Fruit fly (Drosophila melanogaster) whole organism, wandering third instar larva: ENCODE measurements around the gene fred.

ENCODE experiments used
- Abd-B ChIP-seq: fragments of >200 bp; optimal IDR thresholded peaks from 2 replicates; lab custom pipeline; 2017; ENCODE audit warnings: missing biosample characterization, missing genetic modification characterization
- CG32264 ChIP-seq: fragments of 200-800 bp; sonication (Bioruptor generic); optimal IDR thresholded peaks from 2 replicates; lab custom pipeline; 2016; ENCODE audit warnings: missing biosample characterization, missing genetic modification characterization
- CG9705 ChIP-seq: fragments of 200-800 bp; sonication (Bioruptor generic); optimal IDR thresholded peaks from 2 replicates; lab custom pipeline; 2018; ENCODE audit warnings: missing biosample characterization, mild to moderate bottlenecking, missing genetic modification characterization
- CrebA ChIP-seq: fragments of 200-800 bp; sonication (Bioruptor generic); optimal IDR thresholded peaks from 2 replicates; lab custom pipeline; 2016; ENCODE audit warnings: missing biosample characterization, mild to moderate bottlenecking, missing genetic modification characterization, borderline replicate concordance
- Dfd ChIP-seq: fragments of >200 bp; optimal IDR thresholded peaks from 2 replicates; lab custom pipeline; 2017; ENCODE audit warnings: missing biosample characterization, missing genetic modification characterization
- Dif ChIP-seq: fragments of 200-275, 200-300 bp; sonication (Bioruptor generic); optimal IDR thresholded peaks from 2 replicates; lab custom pipeline; 2018; ENCODE audit warnings: missing biosample characterization, missing genetic modification characterization; ENCODE audit not compliant: partially characterized antibody
- GATAd ChIP-seq: sonication (Bioruptor generic); optimal IDR thresholded peaks from 2 replicates; lab custom pipeline; 2016; ENCODE audit warnings: missing biosample characterization, missing genetic modification characterization
- HLH106 ChIP-seq: fragments of 200-800 bp; optimal IDR thresholded peaks from 3 replicates; lab custom pipeline; 2019; ENCODE audit warnings: missing biosample characterization, mild to moderate bottlenecking, missing genetic modification characterization, moderate library complexity
- Hnf4 ChIP-seq: fragments of 200-800 bp; sonication (Bioruptor generic); optimal IDR thresholded peaks from 2 replicates; lab custom pipeline; 2016; ENCODE audit warnings: missing biosample characterization, mild to moderate bottlenecking, missing genetic modification characterization
- Hr78 ChIP-seq: fragments of >200 bp; optimal IDR thresholded peaks from 2 replicates; lab custom pipeline; 2017; ENCODE audit warnings: missing biosample characterization, missing genetic modification characterization
- Hr83 ChIP-seq: fragments of 200-300 bp; sonication (Bioruptor generic); optimal IDR thresholded peaks from 2 replicates; lab custom pipeline; 2016; ENCODE audit warnings: missing biosample characterization, mild to moderate bottlenecking, missing genetic modification characterization, moderate library complexity; ENCODE audit not compliant: poor library complexity, severe bottlenecking
- Jra ChIP-seq: sonication (Bioruptor generic); optimal IDR thresholded peaks from 2 replicates; lab custom pipeline; 2016; ENCODE audit warnings: missing biosample characterization, missing genetic modification characterization
- Mio ChIP-seq: sonication (Bioruptor generic); optimal IDR thresholded peaks from 2 replicates; lab custom pipeline; 2016; ENCODE audit warnings: missing biosample characterization, missing genetic modification characterization
- N ChIP-seq: fragments of >200 bp; optimal IDR thresholded peaks from 2 replicates; lab custom pipeline; 2018; ENCODE audit warnings: missing biosample characterization, missing external identifiers, missing genetic modification characterization
- OdsH ChIP-seq: fragments of 200-800 bp; sonication (Bioruptor generic); optimal IDR thresholded peaks from 2 replicates; lab custom pipeline; 2016; ENCODE audit warnings: missing biosample characterization, mild to moderate bottlenecking, missing genetic modification characterization
- Rel ChIP-seq, 2 experiments: fragments of 200-800 bp; sonication (Bioruptor generic) in 1 of 2; optimal IDR thresholded peaks; 2 replicates in 1 of 2; 3 replicates in 1 of 2; lab custom pipeline; 2016 to 2019; ENCODE audit warnings: mild to moderate bottlenecking in 2 of 2, missing biosample characterization in 2 of 2, missing genetic modification characterization in 2 of 2, moderate library complexity in 1 of 2
- Sp1 ChIP-seq: fragments of 200-800 bp; sonication (Bioruptor generic); optimal IDR thresholded peaks from 3 replicates; lab custom pipeline; 2019; ENCODE audit warnings: missing biosample characterization, mild to moderate bottlenecking, missing genetic modification characterization, moderate library complexity
- Vsx2 ChIP-seq: fragments of 200-300, 225-300 bp; sonication (Bioruptor generic); optimal IDR thresholded peaks from 2 replicates; lab custom pipeline; 2018; ENCODE audit warnings: missing biosample characterization, missing genetic modification characterization; ENCODE audit not compliant: partially characterized antibody
- br ChIP-seq: fragments of 200-800 bp; sonication (Bioruptor generic); optimal IDR thresholded peaks from 2 replicates; lab custom pipeline; 2016; ENCODE audit warnings: missing biosample characterization, missing genetic modification characterization
- brk ChIP-seq: fragments of 200-800 bp; sonication (Bioruptor generic); optimal IDR thresholded peaks from 2 replicates; lab custom pipeline; 2016; ENCODE audit warnings: missing biosample characterization, mild to moderate bottlenecking, missing genetic modification characterization
- dl ChIP-seq, 2 experiments: fragments of 175-275, 200-275 bp in 1 of 2; fragments of 200-275 bp in 1 of 2; sonication (Bioruptor generic); optimal IDR thresholded peaks; lab custom pipeline; 2018; ENCODE audit warnings: mild to moderate bottlenecking in 2 of 2, missing biosample characterization in 2 of 2, missing genetic modification characterization in 2 of 2, moderate library complexity in 2 of 2; ENCODE audit not compliant: partially characterized antibody in 2 of 2, insufficient read depth in 1 of 2
- dmrt93B ChIP-seq: fragments of 200-800 bp; sonication (Bioruptor generic); optimal IDR thresholded peaks from 2 replicates; lab custom pipeline; 2018; ENCODE audit warnings: missing biosample characterization, mild to moderate bottlenecking, missing genetic modification characterization
- dsf ChIP-seq: sonication (Bioruptor generic); optimal IDR thresholded peaks from 2 replicates; lab custom pipeline; 2016; ENCODE audit warnings: missing biosample characterization, missing genetic modification characterization, borderline replicate concordance
- ey ChIP-seq: fragments of 200-800 bp; sonication (Bioruptor generic); optimal IDR thresholded peaks from 2 replicates; lab custom pipeline; 2016; ENCODE audit warnings: missing biosample characterization, missing genetic modification characterization
- foxo ChIP-seq, 2 experiments: fragments of 200-800 bp; sonication (Bioruptor generic); optimal IDR thresholded peaks; 2 replicates in 1 of 2; 3 replicates in 1 of 2; lab custom pipeline; 2016 to 2017; ENCODE audit warnings: missing biosample characterization in 2 of 2, missing genetic modification characterization in 2 of 2
- fru ChIP-seq: fragments of 200-800 bp; sonication (Bioruptor generic); optimal IDR thresholded peaks from 3 replicates; lab custom pipeline; 2016; ENCODE audit warnings: missing biosample characterization, mild to moderate bottlenecking, missing genetic modification characterization
- h ChIP-seq: fragments of 200-800 bp; sonication (Bioruptor generic); optimal IDR thresholded peaks from 3 replicates; lab custom pipeline; 2016; ENCODE audit warnings: missing biosample characterization, mild to moderate bottlenecking, missing genetic modification characterization
- jim ChIP-seq: fragments of 175-275, 200-325 bp; sonication (Bioruptor generic); optimal IDR thresholded peaks from 2 replicates; lab custom pipeline; 2016; ENCODE audit warnings: missing biosample characterization, mild to moderate bottlenecking, missing genetic modification characterization
- lola ChIP-seq: fragments of >200 bp; optimal IDR thresholded peaks from 2 replicates; lab custom pipeline; 2017; ENCODE audit warnings: missing biosample characterization, missing genetic modification characterization
- pan ChIP-seq: fragments of >200 bp; optimal IDR thresholded peaks from 2 replicates; lab custom pipeline; 2017
- psq ChIP-seq: fragments of 200-800 bp; sonication (Bioruptor generic); optimal IDR thresholded peaks from 3 replicates; lab custom pipeline; 2017; ENCODE audit warnings: missing biosample characterization, mild to moderate bottlenecking, missing genetic modification characterization, moderate library complexity
- rgr ChIP-seq: fragments of 200-800 bp; sonication (Bioruptor generic); optimal IDR thresholded peaks from 3 replicates; lab custom pipeline; 2016; ENCODE audit warnings: missing biosample characterization, mild to moderate bottlenecking, missing genetic modification characterization
- sage ChIP-seq: fragments of 200-800 bp; sonication (Bioruptor generic); optimal IDR thresholded peaks from 2 replicates; lab custom pipeline; 2016; ENCODE audit warnings: missing biosample characterization, mild to moderate bottlenecking, missing genetic modification characterization
- sv ChIP-seq: fragments of 200-800 bp; sonication (Bioruptor generic); optimal IDR thresholded peaks from 3 replicates; lab custom pipeline; 2016; ENCODE audit warnings: missing biosample characterization, missing genetic modification characterization
- tai ChIP-seq: sonication (Bioruptor generic); optimal IDR thresholded peaks from 2 replicates; lab custom pipeline; 2016; ENCODE audit warnings: missing biosample characterization, missing genetic modification characterization
- usp ChIP-seq: fragments of >200 bp; optimal IDR thresholded peaks from 2 replicates; lab custom pipeline; 2017; ENCODE audit warnings: missing biosample characterization, missing genetic modification characterization
- woc ChIP-seq: sonication (Bioruptor generic); optimal IDR thresholded peaks from 2 replicates; lab custom pipeline; 2016; ENCODE audit warnings: missing biosample characterization, mild to moderate bottlenecking, missing genetic modification characterization

fred gene

dm6 chr2L:3888754-3889603 lies 102.5 kb downstream of the fred start:
- TF ChIP-seq dl (GFP tag; optimal IDR thresholded peaks at IDR 0.05; lab: Kevin White, UChicago; ENCODE audit: insufficient read depth in 1 of 2, partially characterized antibody in 2 of 2) (peak in 1 of 2 experiments; percentile 31), ey (GFP tag; lab: Kevin White, UChicago) (peak; percentile 34), Hnf4 (GFP tag; lab: Kevin White, UChicago) (peak; percentile 6), jim (no peak), CG9705 (GFP tag; lab: Kevin White, UChicago) (peak; percentile 47), Sp1 (GFP tag; lab: Kevin White, UChicago) (peak; percentile 84), psq (GFP tag; lab: Kevin White, UChicago) (peak; percentile 80), Mio (GFP tag; lab: Kevin White, UChicago) (no peak), br (GFP tag; lab: Kevin White, UChicago) (peak; percentile 18), Hr78 (GFP tag; lab: Kevin White, UChicago) (no peak), N (GFP tag; lab: Kevin White, UChicago) (no peak), woc (GFP tag; lab: Kevin White, UChicago) (peak; percentile 78), tai (GFP tag; lab: Kevin White, UChicago) (peak; percentile 29), h (peak; percentile 42), GATAd (GFP tag; lab: Kevin White, UChicago) (no peak), brk (GFP tag; lab: Kevin White, UChicago) (peak; percentile 45), Abd-B (GFP tag; lab: Kevin White, UChicago) (no peak), lola (no peak), fru (GFP tag; lab: Kevin White, UChicago) (peak; percentile 74), CG32264 (GFP tag; lab: Kevin White, UChicago) (no peak), OdsH (GFP tag; lab: Kevin White, UChicago) (peak; percentile 75), usp (no peak), HLH106 (tag; lab: Kevin White, UChicago) (peak; percentile 71), Dfd (GFP tag; lab: Kevin White, UChicago) (no peak), sv (GFP tag; lab: Kevin White, UChicago) (peak; percentile 18), dmrt93B (peak; percentile 54), Rel (GFP tag; optimal IDR thresholded peaks at IDR 0.05; lab: Kevin White, UChicago) (peak; percentile 4), Rel (tag; optimal IDR thresholded peaks at IDR 0.05; lab: Kevin White, UChicago) (no peak), foxo (GFP tag; optimal IDR thresholded peaks at IDR 0.05; lab: Kevin White, UChicago) (peak in 1 of 2 experiments; percentile 72), CrebA (GFP tag; lab: Kevin White, UChicago) (no peak), pan (peak; percentile 70), Hr83 (GFP tag; lab: Kevin White, UChicago) (no peak), rgr (peak; percentile 55), dsf (GFP tag; lab: Kevin White, UChicago) (no peak), Jra (no peak), sage (GFP tag; lab: Kevin White, UChicago) (no peak), Vsx2 (peak; percentile 77), Dif (GFP tag; lab: Kevin White, UChicago) (peak; percentile 65)

dm6 chr2L:3888173-3888572 lies 103.3 kb downstream of the fred start:
- no peak for TF ChIP-seq Rel (GFP tag; optimal IDR thresholded peaks at IDR 0.05; lab: Kevin White, UChicago)
- no peak for TF ChIP-seq Rel (tag; optimal IDR thresholded peaks at IDR 0.05; lab: Kevin White, UChicago)
- peak; percentile 29 for TF ChIP-seq jim
- TF ChIP-seq, all 38 proteins: peak for 1
